Worm (Caenorhabditis elegans): ENCODE data around the gene W06F12.3.

Gene W06F12.3

ce11 chrIII:13772876-13773275 lies 38.0 kb downstream of the W06F12.3 start, which contains the start of gene mdt-29:
mdt-29 (plus strand) TSS chrIII:13773176.
- TF ChIP-seq ztf-11 (tag; optimal IDR thresholded peaks at IDR 0.05): no peak
- no peak for TF ChIP-seq ztf-4 (tag; optimal IDR thresholded peaks at IDR 0.05)
- no peak for TF ChIP-seq nhr-28 (tag; optimal IDR thresholded peaks at IDR 0.05)
- TF ChIP-seq nhr-67 (tag; optimal IDR thresholded peaks at IDR 0.05): no peak
- TF ChIP-seq daf-12 (tag; optimal IDR thresholded peaks at IDR 0.05): no peak
- TF ChIP-seq elt-2 (tag; optimal IDR thresholded peaks at IDR 0.05): no peak
- no peak for TF ChIP-seq hmg-11 (tag; optimal IDR thresholded peaks at IDR 0.05)
- no peak for TF ChIP-seq nfya-1 (tag; optimal IDR thresholded peaks at IDR 0.05; ENCODE audit: insufficient read depth)
- no peak for TF ChIP-seq nhr-12 (tag; optimal IDR thresholded peaks at IDR 0.05)
- TF ChIP-seq tbx-2 (tag; optimal IDR thresholded peaks at IDR 0.05): no peak
- no peak for TF ChIP-seq elt-1 (tag; optimal IDR thresholded peaks at IDR 0.05)
- TF ChIP-seq lin-39 (tag; optimal IDR thresholded peaks at IDR 0.05): no peak
- no peak for TF ChIP-seq ceh-16 (tag; optimal IDR thresholded peaks at IDR 0.05)

- TF ChIP-seq nfya-1 (tag; optimal IDR thresholded peaks at IDR 0.05; ENCODE audit: insufficient read depth) (no peak), nhr-76 (tag; optimal IDR thresholded peaks at IDR 0.05) (peak; percentile 37), ZK546.5 (tag; optimal IDR thresholded peaks at IDR 0.05) (peak; percentile 30), eor-1 (tag; optimal IDR thresholded peaks at IDR 0.05) (peak in 1 of 2 experiments; percentile 73), ceh-9 (tag; optimal IDR thresholded peaks at IDR 0.05) (no peak), ztf-11 (tag; optimal IDR thresholded peaks at IDR 0.05) (no peak)
Measured at ce11 chrIII:13778816-13779215, 44.0 kb downstream of the W06F12.3 start.

ce11 chrIII:13779360-13780093 lies 44.7 kb downstream of the W06F12.3 start:
- TF ChIP-seq lsy-12 (tag; optimal IDR thresholded peaks at IDR 0.05) (peak; percentile 34), tbx-2 (tag; optimal IDR thresholded peaks at IDR 0.05) (no peak)

- no peak for TF ChIP-seq nhr-67 (tag; optimal IDR thresholded peaks at IDR 0.05)
- peak in 1 of 3 experiments; percentile 28 for TF ChIP-seq elt-3 (tag; optimal IDR thresholded peaks at IDR 0.05)
- no peak for TF ChIP-seq nhr-77 (tag; optimal IDR thresholded peaks at IDR 0.05)
- TF ChIP-seq tbx-2 (tag; optimal IDR thresholded peaks at IDR 0.05): no peak
- TF ChIP-seq unc-62 (GFP tag; optimal IDR thresholded peaks at IDR 0.05): no peak
- no peak for TF ChIP-seq nhr-28 (tag; optimal IDR thresholded peaks at IDR 0.05)
- TF ChIP-seq R02D3.7 (tag; optimal IDR thresholded peaks at IDR 0.05): no peak
- no peak for TF ChIP-seq fkh-2 (tag; optimal IDR thresholded peaks at IDR 0.05)
- peak; percentile 17 for TF ChIP-seq sea-2 (GFP tag; optimal IDR thresholded peaks at IDR 0.05)
- no peak for TF ChIP-seq elt-2 (tag; optimal IDR thresholded peaks at IDR 0.05)
- TF ChIP-seq ztf-11 (tag; optimal IDR thresholded peaks at IDR 0.05): peak; percentile 49
- TF ChIP-seq ceh-16 (tag; optimal IDR thresholded peaks at IDR 0.05): no peak
- peak; percentile 62 for TF ChIP-seq nhr-43 (tag; optimal IDR thresholded peaks at IDR 0.05; ENCODE audit: poor library complexity, severe bottlenecking)
Measured at ce11 chrIII:13780199-13780706, 45.4 kb downstream of the W06F12.3 start, which contains the start of gene pot-3. pot-3 (plus strand) TSS chrIII:13780215.

All from whole organism, L3 larva.